Fruit fly (Drosophila melanogaster): Measurements from ENCODE around the gene Arl1.

Arl1 gene

dm6 chr3L:16019144-16020006 is 36.4 kb downstream of the Arl1 start:
- TF ChIP-seq tj (GFP tag; optimal IDR thresholded peaks at IDR 0.05) (no peak), CG1620 (GFP tag; optimal IDR thresholded peaks at IDR 0.05) (no peak), CG7101 (tag; optimal IDR thresholded peaks at IDR 0.05) (no peak), toe (GFP tag; optimal IDR thresholded peaks at IDR 0.05) (no peak), kay (GFP tag; ENCODE audit: borderline replicate concordance) (no peak), CG12768 (GFP tag; optimal IDR thresholded peaks at IDR 0.05) (no peak), Mnt (GFP tag; optimal IDR thresholded peaks at IDR 0.05) (no peak), Hr96 (GFP tag; optimal IDR thresholded peaks at IDR 0.05) (no peak), Crg-1 (GFP tag; optimal IDR thresholded peaks at IDR 0.05) (no peak), ovo (GFP tag; optimal IDR thresholded peaks at IDR 0.05) (no peak), cic (GFP tag; optimal IDR thresholded peaks at IDR 0.05) (no peak)

- TF ChIP-seq Crg-1 (GFP tag; optimal IDR thresholded peaks at IDR 0.05) (no peak), CG1620 (GFP tag; optimal IDR thresholded peaks at IDR 0.05) (no peak)
Observed at dm6 chr3L:16021064-16021683, 38.2 kb downstream of the Arl1 start.

dm6 chr3L:16023020-16023648 is 40.2 kb downstream of the Arl1 start, which contains the start of gene Notum:
TSS of gene Notum (plus strand) at chr3L:16023480.
- TF ChIP-seq cic (GFP tag; optimal IDR thresholded peaks at IDR 0.05): no peak
- TF ChIP-seq CG12768 (GFP tag; optimal IDR thresholded peaks at IDR 0.05): no peak
- TF ChIP-seq CG11617 (GFP tag; optimal IDR thresholded peaks at IDR 0.05): no peak
- TF ChIP-seq tj (GFP tag; optimal IDR thresholded peaks at IDR 0.05): no peak
- no peak for TF ChIP-seq cnc (optimal IDR thresholded peaks at IDR 0.05)
- TF ChIP-seq CG7101 (tag; optimal IDR thresholded peaks at IDR 0.05): no peak
- no peak for TF ChIP-seq CG7045 (GFP tag; optimal IDR thresholded peaks at IDR 0.05)
- TF ChIP-seq pad (GFP tag; optimal IDR thresholded peaks at IDR 0.05): no peak
- TF ChIP-seq Crg-1 (GFP tag; optimal IDR thresholded peaks at IDR 0.05): no peak
- no peak for TF ChIP-seq Clk (GFP tag; optimal IDR thresholded peaks at IDR 0.05)
- no peak for TF ChIP-seq CG14711 (tag; optimal IDR thresholded peaks at IDR 0.05)
- no peak for TF ChIP-seq toe (GFP tag; optimal IDR thresholded peaks at IDR 0.05)
- no peak for TF ChIP-seq kay (GFP tag; ENCODE audit: borderline replicate concordance)
- no peak for TF ChIP-seq CG33017 (tag; optimal IDR thresholded peaks at IDR 0.05)
- TF ChIP-seq bab1 (GFP tag; optimal IDR thresholded peaks at IDR 0.05): no peak

- TF ChIP-seq CG14711 (tag; optimal IDR thresholded peaks at IDR 0.05): no peak
- TF ChIP-seq Hr96 (GFP tag; optimal IDR thresholded peaks at IDR 0.05): no peak
- no peak for TF ChIP-seq CG11617 (GFP tag; optimal IDR thresholded peaks at IDR 0.05)
- TF ChIP-seq CG7045 (GFP tag; optimal IDR thresholded peaks at IDR 0.05): no peak
- TF ChIP-seq toe (GFP tag; optimal IDR thresholded peaks at IDR 0.05): no peak
- TF ChIP-seq ovo (GFP tag; optimal IDR thresholded peaks at IDR 0.05): no peak
- no peak for TF ChIP-seq Crg-1 (GFP tag; optimal IDR thresholded peaks at IDR 0.05)
Observed at dm6 chr3L:16024276-16025019, 41.5 kb downstream of the Arl1 start.

- TF ChIP-seq toe (GFP tag; optimal IDR thresholded peaks at IDR 0.05): no peak
Observed at dm6 chr3L:16025020-16025680, 42.2 kb downstream of the Arl1 start.

- TF ChIP-seq CG7101 (tag; optimal IDR thresholded peaks at IDR 0.05): peak; percentile 40
- TF ChIP-seq Hr96 (GFP tag; optimal IDR thresholded peaks at IDR 0.05): peak; percentile 13
- no peak for TF ChIP-seq CG1620 (GFP tag; optimal IDR thresholded peaks at IDR 0.05)
- TF ChIP-seq CG33017 (tag; optimal IDR thresholded peaks at IDR 0.05): no peak
- peak; percentile 35 for TF ChIP-seq Crg-1 (GFP tag; optimal IDR thresholded peaks at IDR 0.05)
- peak; percentile 53 for TF ChIP-seq CG12768 (GFP tag; optimal IDR thresholded peaks at IDR 0.05)
- TF ChIP-seq cic (GFP tag; optimal IDR thresholded peaks at IDR 0.05): peak; percentile 95
- peak; percentile 68 for TF ChIP-seq ovo (GFP tag; optimal IDR thresholded peaks at IDR 0.05)
Observed at dm6 chr3L:16026065-16026789, 43.3 kb downstream of the Arl1 start.

Measured in whole organism, adult.